Fruit fly (Drosophila melanogaster) whole organism, embryonic: ENCODE measurements around the gene Rab7.

Source experiments
- Awh ChIP-seq: fragments of 200-800 bp; sonication (Bioruptor generic); IDR thresholded peaks from 2 replicates; pipeline ENCODE4, ENCODE4 v1.3.6; 2022; ENCODE audit warnings: missing biosample characterization, missing genetic modification characterization
- Blimp-1 ChIP-seq: fragments of 200-800 bp; sonication (Bioruptor generic); optimal IDR thresholded peaks from 3 replicates; lab custom pipeline; 2018; ENCODE audit warnings: missing biosample characterization, missing genetic modification characterization, mild to moderate bottlenecking, moderate library complexity, missing genetic modification reagents
- CG10565 ChIP-seq: fragments of 200-800 bp; sonication (Bioruptor generic); optimal IDR thresholded peaks from 3 replicates; lab custom pipeline; 2016; ENCODE audit warnings: missing biosample characterization, mild to moderate bottlenecking, missing genetic modification characterization
- CG12104 ChIP-seq: fragments of 200-800 bp; sonication (Bioruptor generic); optimal IDR thresholded peaks from 3 replicates; lab custom pipeline; 2016; ENCODE audit warnings: missing biosample characterization, missing genetic modification characterization
- CG12942 ChIP-seq: fragments of 200-800 bp; sonication (Bioruptor generic); optimal IDR thresholded peaks from 3 replicates; lab custom pipeline; 2016; ENCODE audit warnings: missing biosample characterization, missing genetic modification characterization
- CG14860 ChIP-seq: fragments of 200-800 bp; sonication (Bioruptor generic); IDR thresholded peaks from 3 replicates; pipeline ENCODE4 v1.3.6; 2022; ENCODE audit warnings: missing biosample characterization, missing genetic modification characterization; ENCODE audit not compliant: partially characterized antibody
- CG1529 ChIP-seq: fragments of 200-800 bp; sonication (Bioruptor generic); optimal IDR thresholded peaks from 3 replicates; lab custom pipeline; 2018; ENCODE audit warnings: missing biosample characterization, missing genetic modification characterization
- CG1602 ChIP-seq: fragments of 200-800 bp; sonication (Bioruptor generic); optimal IDR thresholded peaks from 3 replicates; lab custom pipeline; 2016; ENCODE audit warnings: missing biosample characterization, missing genetic modification characterization
- CG2129 ChIP-seq: fragments of 200-800 bp; sonication (Bioruptor generic); IDR thresholded peaks from 2 replicates; pipeline ENCODE4 v1.3.6; 2022; ENCODE audit warnings: missing biosample characterization, missing genetic modification characterization; ENCODE audit not compliant: partially characterized antibody
- CG31365 ChIP-seq: fragments of 200-800 bp; sonication (Bioruptor generic); optimal IDR thresholded peaks from 2 replicates; lab custom pipeline; 2018; ENCODE audit warnings: missing biosample characterization, mild to moderate bottlenecking, missing genetic modification characterization
- CG6254 ChIP-seq: fragments of 200-800 bp; sonication (Bioruptor generic); optimal IDR thresholded peaks from 3 replicates; lab custom pipeline; 2017; ENCODE audit warnings: mild to moderate bottlenecking, missing biosample characterization, missing genetic modification reagents, missing genetic modification characterization
- CG6791 ChIP-seq: fragments of 200-800 bp; sonication (Bioruptor generic); IDR thresholded peaks from 3 replicates; pipeline ENCODE4 v1.3.6; 2022; ENCODE audit warnings: missing biosample characterization, missing genetic modification characterization; ENCODE audit not compliant: partially characterized antibody
- CG7372 ChIP-seq: fragments of 200-800 bp; sonication (Bioruptor generic); IDR thresholded peaks from 2 replicates; pipeline ENCODE4 v1.3.6; 2022; ENCODE audit warnings: missing biosample characterization, missing genetic modification characterization
- CG7745 ChIP-seq: fragments of 200-800 bp; sonication (Bioruptor generic); optimal IDR thresholded peaks from 2 replicates; lab custom pipeline; 2018; ENCODE audit warnings: missing biosample characterization, mild to moderate bottlenecking, missing genetic modification characterization, moderate library complexity
- CG7786 ChIP-seq: fragments of 200-800 bp; sonication (Bioruptor generic); optimal IDR thresholded peaks from 2 replicates; lab custom pipeline; 2016; ENCODE audit warnings: missing biosample characterization, missing genetic modification characterization
- CG8290 ChIP-seq, 3 experiments: fragments of 200-800 bp; sonication (Bioruptor generic); optimal IDR thresholded peaks; 2 replicates each; lab custom pipeline; 2016 to 2019; ENCODE audit warnings: missing biosample characterization in 3 of 3, missing genetic modification characterization in 3 of 3, mild to moderate bottlenecking in 2 of 3, moderate library complexity in 1 of 3
- CG9437 ChIP-seq: fragments of 200-800 bp; sonication (Bioruptor generic); optimal IDR thresholded peaks from 2 replicates; lab custom pipeline; 2018; ENCODE audit warnings: missing biosample characterization, mild to moderate bottlenecking, missing genetic modification characterization
- CG9609 ChIP-seq: fragments of 200-800 bp; sonication (Bioruptor generic); optimal IDR thresholded peaks from 3 replicates; lab custom pipeline; 2016; ENCODE audit warnings: missing biosample characterization, missing genetic modification characterization
- Hey ChIP-seq: fragments of 200-800 bp; sonication (Bioruptor generic); optimal IDR thresholded peaks from 3 replicates; lab custom pipeline; 2018; ENCODE audit warnings: missing biosample characterization, mild to moderate bottlenecking, missing genetic modification characterization
- Hr39 ChIP-seq: fragments of >200 bp; optimal IDR thresholded peaks from 2 replicates; lab custom pipeline; 2017
- Hr78 ChIP-seq, 2 experiments: fragments of 200-800 bp in 1 of 2; fragments of >200 bp in 1 of 2; sonication (Bioruptor generic) in 1 of 2; optimal IDR thresholded peaks; 2 replicates each; lab custom pipeline; 2017 to 2019; ENCODE audit warnings: missing biosample characterization in 2 of 2, missing genetic modification characterization in 2 of 2, mild to moderate bottlenecking in 1 of 2, moderate library complexity in 1 of 2
- MESR4 ChIP-seq: fragments of 200-800 bp; sonication (Bioruptor generic); optimal IDR thresholded peaks from 2 replicates; lab custom pipeline; 2018; ENCODE audit warnings: missing biosample characterization, mild to moderate bottlenecking, missing genetic modification characterization, moderate library complexity
- MTF-1 ChIP-seq: fragments of 200-800 bp; sonication (Bioruptor generic); optimal IDR thresholded peaks from 2 replicates; lab custom pipeline; 2018; ENCODE audit warnings: missing biosample characterization, mild to moderate bottlenecking, missing genetic modification characterization, borderline replicate concordance
- NfI ChIP-seq: fragments of 200-800 bp; sonication (Bioruptor generic); optimal IDR thresholded peaks from 3 replicates; lab custom pipeline; 2018; ENCODE audit warnings: missing biosample characterization, mild to moderate bottlenecking, missing genetic modification characterization, moderate library complexity
- Scr ChIP-seq: fragments of 200-800 bp; sonication (Bioruptor generic); IDR thresholded peaks from 2 replicates; pipeline ENCODE4 v1.3.6; 2022; ENCODE audit warnings: missing biosample characterization, missing genetic modification characterization; ENCODE audit not compliant: partially characterized antibody
- Sin3A ChIP-seq: fragments of >200 bp; optimal IDR thresholded peaks from 2 replicates; lab custom pipeline; 2018
- ash1 ChIP-seq: fragments of 200-800 bp; sonication (Bioruptor generic); optimal IDR thresholded peaks from 2 replicates; lab custom pipeline; 2018; ENCODE audit warnings: missing biosample characterization, mild to moderate bottlenecking, missing genetic modification characterization
- chn ChIP-seq: fragments of 200-800 bp; sonication (Bioruptor generic); optimal IDR thresholded peaks from 2 replicates; lab custom pipeline; 2016; ENCODE audit warnings: missing biosample characterization, missing genetic modification characterization
- ci ChIP-seq: fragments of 200-800 bp; sonication (Bioruptor generic); IDR thresholded peaks from 3 replicates; pipeline ENCODE4 v1.3.6; 2022; ENCODE audit warnings: missing biosample characterization, missing genetic modification characterization
- crol ChIP-seq: fragments of 200-800 bp; sonication (Bioruptor generic); IDR thresholded peaks from 2 replicates; pipeline ENCODE4 v1.3.6; 2022; ENCODE audit warnings: missing biosample characterization, missing genetic modification characterization
- emc ChIP-seq: fragments of 200-800 bp; sonication (Bioruptor generic); optimal IDR thresholded peaks from 2 replicates; lab custom pipeline; 2016; ENCODE audit warnings: missing biosample characterization, missing genetic modification characterization
- gem ChIP-seq: fragments of 200-800 bp; sonication (Bioruptor generic); optimal IDR thresholded peaks from 2 replicates; lab custom pipeline; 2019; ENCODE audit warnings: missing biosample characterization, mild to moderate bottlenecking, missing genetic modification characterization, moderate library complexity
- kni ChIP-seq: fragments of 200-800 bp; sonication (Bioruptor generic); optimal IDR thresholded peaks from 3 replicates; lab custom pipeline; 2017; ENCODE audit warnings: mild to moderate bottlenecking, missing biosample characterization, missing genetic modification reagents, missing genetic modification characterization
- knrl ChIP-seq: fragments of 200-800 bp; sonication (Bioruptor generic); IDR thresholded peaks from 3 replicates; pipeline ENCODE4 v1.3.6; 2022; ENCODE audit warnings: missing biosample characterization, missing genetic modification characterization; ENCODE audit not compliant: partially characterized antibody
- pho ChIP-seq: fragments of 200-800 bp; sonication (Bioruptor generic); optimal IDR thresholded peaks from 2 replicates; lab custom pipeline; 2016; ENCODE audit warnings: missing biosample characterization, missing genetic modification characterization
- row ChIP-seq: fragments of 200-800 bp; sonication (Bioruptor generic); IDR thresholded peaks from 3 replicates; pipeline ENCODE4 v1.3.6; 2022; ENCODE audit warnings: missing biosample characterization, missing genetic modification characterization
- run ChIP-seq: fragments of 200-800 bp; sonication (Bioruptor generic); optimal IDR thresholded peaks from 3 replicates; lab custom pipeline; 2018; ENCODE audit warnings: missing biosample characterization, mild to moderate bottlenecking, missing genetic modification characterization
- slbo ChIP-seq: fragments of 200-800 bp; sonication (Bioruptor generic); IDR thresholded peaks from 2 replicates; pipeline ENCODE4 v1.3.6; 2022; ENCODE audit warnings: missing biosample characterization, missing genetic modification characterization
- tin ChIP-seq: fragments of 200-800 bp; sonication (Bioruptor generic); optimal IDR thresholded peaks from 3 replicates; lab custom pipeline; 2016; ENCODE audit warnings: missing biosample characterization, missing genetic modification characterization
- twi ChIP-seq: fragments of 200-800 bp; optimal IDR thresholded peaks from 2 replicates; lab custom pipeline; 2019; ENCODE audit warnings: missing biosample characterization, mild to moderate bottlenecking, missing genetic modification characterization, moderate library complexity
- unpg ChIP-seq: fragments of 200-800 bp; sonication (Bioruptor generic); optimal IDR thresholded peaks from 3 replicates; lab custom pipeline; 2018; ENCODE audit warnings: missing biosample characterization, mild to moderate bottlenecking, missing genetic modification characterization, moderate library complexity
- vvl ChIP-seq: fragments of 200-800 bp; sonication (Bioruptor generic); IDR thresholded peaks from 2 replicates; pipeline ENCODE4 v1.3.6; 2022; ENCODE audit warnings: missing biosample characterization, missing genetic modification characterization

Gene Rab7

dm6 chr3R:23971208-23971607 lies 21.6 kb upstream of the Rab7 start (continued):
- TF ChIP-seq CG7745 (tag; lab: Kevin White, UChicago), result no peak
- TF ChIP-seq gem (tag; lab: Kevin White, UChicago), result no peak
- TF ChIP-seq CG7372, result no peak
- TF ChIP-seq Hr78 (GFP tag; optimal IDR thresholded peaks at IDR 0.05; lab: Kevin White, UChicago), result peak in 1 of 2 experiments; percentile 43
- no peak for TF ChIP-seq chn (GFP tag; lab: Kevin White, UChicago)
- peak; percentile 51; the same call in 1 of the 3 replicates for TF ChIP-seq ci (GFP tag; lab: Robert Waterston, UW)
- no peak for TF ChIP-seq NfI (GFP tag; lab: Kevin White, UChicago)
- no peak for TF ChIP-seq Awh
- no peak for TF ChIP-seq pho (GFP tag; lab: Kevin White, UChicago)
- TF ChIP-seq row, result no peak
- TF ChIP-seq kni (GFP tag; lab: Kevin White, UChicago), result no peak
- TF ChIP-seq unpg (GFP tag; lab: Kevin White, UChicago), result no peak
- TF ChIP-seq CG31365 (tag; lab: Kevin White, UChicago), result peak; percentile 89
- TF ChIP-seq crol, result peak; percentile 81
- TF ChIP-seq CG10565 (GFP tag; lab: Kevin White, UChicago), result no peak
- TF ChIP-seq CG1602 (GFP tag; lab: Kevin White, UChicago), result no peak
- no peak for TF ChIP-seq CG6791 (GFP tag; lab: Robert Waterston, UW)
- TF ChIP-seq run (tag; lab: Kevin White, UChicago), result no peak
- TF ChIP-seq knrl, result no peak
- TF ChIP-seq CG9609 (GFP tag; lab: Kevin White, UChicago), result no peak
- TF ChIP-seq Sin3A (lab: Kevin White, UChicago), result no peak
- peak; percentile 11 for TF ChIP-seq MTF-1 (GFP tag; lab: Kevin White, UChicago)
- no peak for TF ChIP-seq CG7786
- TF ChIP-seq CG12942, result no peak
- TF ChIP-seq CG2129, result no peak
- no peak for TF ChIP-seq emc (GFP tag; lab: Kevin White, UChicago)
- no peak for TF ChIP-seq CG6254 (GFP tag; lab: Kevin White, UChicago)
- TF ChIP-seq Hr39, result no peak
- TF ChIP-seq Scr, result no peak
- no peak for TF ChIP-seq CG8290 (GFP tag; optimal IDR thresholded peaks at IDR 0.05; lab: Kevin White, UChicago)
- TF ChIP-seq CG8290 (tag; optimal IDR thresholded peaks at IDR 0.05; lab: Kevin White, UChicago), result no peak
- TF ChIP-seq MESR4 (GFP tag; lab: Kevin White, UChicago), result no peak
- no peak for TF ChIP-seq slbo (GFP tag; lab: Robert Waterston, UW)
- TF ChIP-seq CG1529 (GFP tag; lab: Kevin White, UChicago), result no peak
- no peak for TF ChIP-seq ash1 (GFP tag; lab: Kevin White, UChicago)
- TF ChIP-seq CG9437, result no peak
- TF ChIP-seq CG14860 (GFP tag; lab: Robert Waterston, UW), result no peak
- TF ChIP-seq Hey, result no peak
- peak; percentile 34 for TF ChIP-seq Blimp-1 (GFP tag; lab: Kevin White, UChicago)
- no peak for TF ChIP-seq CG12104 (GFP tag; lab: Kevin White, UChicago)
- no peak for TF ChIP-seq twi (tag; lab: Kevin White, UChicago)
- peak; percentile 33; the same call in 1 of the 2 replicates for TF ChIP-seq vvl (GFP tag; lab: Robert Waterston, UW)
- no peak for TF ChIP-seq tin (GFP tag; lab: Kevin White, UChicago)
